Worm (Caenorhabditis elegans): Measurements from ENCODE around the gene Y75B8A.13.

DNA sequence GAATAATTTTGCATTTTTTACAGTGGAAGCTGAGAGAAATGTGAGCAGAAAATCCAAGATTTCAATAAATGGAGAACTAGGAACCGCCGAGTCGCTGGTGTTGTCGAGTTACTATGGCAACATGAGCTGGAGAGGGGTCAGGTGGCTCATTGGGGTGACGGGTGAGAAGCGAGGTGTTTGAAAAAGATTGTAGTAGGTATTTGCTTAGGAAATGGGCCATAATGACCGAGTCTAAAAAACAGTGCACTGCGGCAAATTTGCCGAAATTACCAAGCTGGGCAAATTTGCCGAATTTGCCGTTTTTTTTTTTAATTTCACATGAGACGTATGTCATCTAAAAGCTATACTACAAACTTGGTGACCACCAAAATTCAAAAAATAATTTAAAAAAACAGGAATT lies 13.1 kb downstream of the Y75B8A.13 start, which contains the start of gene osm-12:
- TF ChIP-seq him-1 (tag; optimal IDR thresholded peaks at IDR 0.05) = no peak
- no peak for TF ChIP-seq W03F9.2 (tag; optimal IDR thresholded peaks at IDR 0.05)
- TF ChIP-seq dao-5 (tag; optimal IDR thresholded peaks at IDR 0.05) = no peak
